Worm (Caenorhabditis elegans) whole organism, L2 larva: ENCODE data around the gene del-9.

Experiments
- ceh-16 ChIP-seq: fragments of 150-350 bp; optimal IDR thresholded peaks from 2 replicates; lab custom pipeline; 2014; ENCODE audit warnings: missing biosample characterization, missing genetic modification characterization
- ceh-82 ChIP-seq: fragments of 150-350 bp; optimal IDR thresholded peaks from 2 replicates; lab custom pipeline; 2014; ENCODE audit warnings: missing biosample characterization, missing genetic modification characterization
- egl-27 ChIP-seq: sonication (generic microtip); optimal IDR thresholded peaks from 3 replicates; lab custom pipeline; 2017; ENCODE audit warnings: missing biosample characterization, missing genetic modification reagents, missing genetic modification characterization
- elt-3 ChIP-seq: sonication (generic microtip); optimal IDR thresholded peaks from 2 replicates; lab custom pipeline; 2017; ENCODE audit warnings: missing biosample characterization, missing genetic modification characterization
- nhr-21 ChIP-seq: fragments of 150-350 bp; optimal IDR thresholded peaks from 2 replicates; lab custom pipeline; 2014; ENCODE audit warnings: missing biosample characterization, missing genetic modification characterization
- ztf-1 ChIP-seq: fragments of 200-800 bp; sonication (Bioruptor generic); conservative IDR thresholded peaks from 2 replicates; pipeline ENCODE4 v1.3.6; 2022; ENCODE audit warnings: missing genetic modification characterization, missing compliant biosample characterization

del-9 gene

ce11 chrX:3563903-3564302, 53.2 kb downstream of the del-9 start, which contains the start of gene vit-4:
Gene vit-4 (minus strand): TSS chrX:3563965.
- no peak for TF ChIP-seq elt-3 (tag; lab: Kevin White, UChicago)
- no peak for TF ChIP-seq egl-27 (tag; lab: Kevin White, UChicago)
- no peak for TF ChIP-seq ceh-16 (tag; lab: Kevin White, UChicago)
- TF ChIP-seq ztf-1 (GFP tag; lab: Robert Waterston, UW) = no peak
- TF ChIP-seq nhr-21 (tag; lab: Kevin White, UChicago) = no peak
- TF ChIP-seq ceh-82 (tag; lab: Kevin White, UChicago) = no peak
